Worm (Caenorhabditis elegans) whole organism, L3 larva: ENCODE measurements around the gene ndua-7.

Experiments
- R02D3.7 ChIP-seq: fragments of 150-350 bp; optimal IDR thresholded peaks from 2 replicates; lab custom pipeline; 2014; ENCODE audit warnings: missing biosample characterization, missing genetic modification characterization
- ZK546.5 ChIP-seq: sonication (generic microtip); optimal IDR thresholded peaks from 2 replicates; lab custom pipeline; 2017; ENCODE audit warnings: missing biosample characterization, missing genetic modification characterization
- aly-2 ChIP-seq: fragments of 150-350 bp; optimal IDR thresholded peaks from 2 replicates; lab custom pipeline; 2014; ENCODE audit warnings: missing biosample characterization, missing genetic modification characterization
- ama-1 ChIP-seq: fragments of 150-350 bp; optimal IDR thresholded peaks from 2 replicates; lab custom pipeline; 2018
- ceh-16 ChIP-seq: sonication (generic microtip); optimal IDR thresholded peaks from 2 replicates; lab custom pipeline; 2017; ENCODE audit warnings: missing biosample characterization, missing genetic modification characterization
- ceh-28 ChIP-seq: fragments of 150-350 bp; optimal IDR thresholded peaks from 2 replicates; lab custom pipeline; 2014; ENCODE audit warnings: missing biosample characterization, missing genetic modification reagents, missing genetic modification characterization
- ceh-82 ChIP-seq: fragments of 150-350 bp; optimal IDR thresholded peaks from 2 replicates; lab custom pipeline; 2014; ENCODE audit warnings: missing biosample characterization, missing genetic modification characterization
- daf-12 ChIP-seq: fragments of 150-350 bp; optimal IDR thresholded peaks from 2 replicates; lab custom pipeline; 2014; ENCODE audit warnings: missing biosample characterization, missing genetic modification reagents, missing genetic modification characterization
- egl-27 ChIP-seq: sonication (generic microtip); optimal IDR thresholded peaks from 4 replicates; lab custom pipeline; 2017; ENCODE audit warnings: missing biosample characterization, missing genetic modification reagents, missing genetic modification characterization
- elt-1 ChIP-seq: fragments of 150-350 bp; optimal IDR thresholded peaks from 2 replicates; lab custom pipeline; 2014; ENCODE audit warnings: missing biosample characterization, missing genetic modification characterization
- elt-2 ChIP-seq: sonication (generic microtip); optimal IDR thresholded peaks from 2 replicates; lab custom pipeline; 2016; ENCODE audit warnings: missing genetic modification reagents, mild to moderate bottlenecking, missing genetic modification characterization, missing compliant biosample characterization
- elt-3 ChIP-seq, 3 experiments: fragments of 150-350 bp in 1 of 3; sonication (generic microtip) in 2 of 3; optimal IDR thresholded peaks; 2 replicates in 2 of 3; 4 replicates in 1 of 3; lab custom pipeline; 2014 to 2017; ENCODE audit warnings: missing biosample characterization in 3 of 3, missing genetic modification characterization in 3 of 3
- eor-1 ChIP-seq, 2 experiments: fragments of 150-350 bp; optimal IDR thresholded peaks; 2 replicates each; lab custom pipeline; 2014 to 2018; ENCODE audit warnings: missing biosample characterization in 2 of 2, missing genetic modification characterization in 2 of 2
- fkh-10 ChIP-seq: sonication (generic microtip); optimal IDR thresholded peaks from 2 replicates; lab custom pipeline; 2017; ENCODE audit warnings: missing biosample characterization, missing genetic modification reagents, missing genetic modification characterization
- fos-1 ChIP-seq: fragments of 150-350 bp; optimal IDR thresholded peaks from 2 replicates; lab custom pipeline; 2014; ENCODE audit warnings: missing biosample characterization, missing genetic modification characterization
- hmg-11 ChIP-seq: sonication (generic microtip); optimal IDR thresholded peaks from 2 replicates; lab custom pipeline; 2016; ENCODE audit warnings: missing genetic modification characterization, missing compliant biosample characterization
- jun-1 ChIP-seq: fragments of 150-350 bp; optimal IDR thresholded peaks from 2 replicates; lab custom pipeline; 2014; ENCODE audit warnings: missing biosample characterization, missing genetic modification reagents, missing genetic modification characterization
- lin-15B ChIP-seq: fragments of 150-350 bp; optimal IDR thresholded peaks from 2 replicates; lab custom pipeline; 2014; ENCODE audit warnings: missing biosample characterization, missing genetic modification characterization
- lsy-12 ChIP-seq: sonication (generic microtip); optimal IDR thresholded peaks from 2 replicates; lab custom pipeline; 2016; ENCODE audit warnings: mild to moderate bottlenecking, missing genetic modification characterization, missing compliant biosample characterization
- mdl-1 ChIP-seq: fragments of 150-350 bp; optimal IDR thresholded peaks from 2 replicates; lab custom pipeline; 2014; ENCODE audit warnings: missing biosample characterization, missing genetic modification characterization
- mml-1 ChIP-seq: fragments of 150-350 bp; sonication (generic microtip); optimal IDR thresholded peaks from 3 replicates; lab custom pipeline; 2014; ENCODE audit warnings: missing biosample characterization, missing genetic modification characterization
- nhr-11 ChIP-seq: fragments of 150-350 bp; optimal IDR thresholded peaks from 2 replicates; lab custom pipeline; 2014; ENCODE audit warnings: missing biosample characterization, missing genetic modification characterization
- nhr-12 ChIP-seq: fragments of 150-350 bp; optimal IDR thresholded peaks from 2 replicates; lab custom pipeline; 2014; ENCODE audit warnings: missing biosample characterization, missing genetic modification characterization
- nhr-23 ChIP-seq: fragments of 150-350 bp; optimal IDR thresholded peaks from 2 replicates; lab custom pipeline; 2014; ENCODE audit warnings: missing biosample characterization, missing genetic modification reagents, missing genetic modification characterization
- nhr-28 ChIP-seq: fragments of 150-350 bp; optimal IDR thresholded peaks from 2 replicates; lab custom pipeline; 2014; ENCODE audit warnings: missing biosample characterization, missing genetic modification characterization
- nhr-43 ChIP-seq: sonication (generic microtip); optimal IDR thresholded peaks from 2 replicates; lab custom pipeline; 2016; ENCODE audit warnings: mild to moderate bottlenecking, missing genetic modification characterization, missing compliant biosample characterization; ENCODE audit not compliant: poor library complexity, severe bottlenecking
- nhr-67 ChIP-seq: fragments of 150-350 bp; optimal IDR thresholded peaks from 2 replicates; lab custom pipeline; 2014; ENCODE audit warnings: missing biosample characterization, missing genetic modification characterization
- nhr-76 ChIP-seq: fragments of 150-350 bp; sonication (generic microtip); optimal IDR thresholded peaks from 5 replicates; lab custom pipeline; 2014; ENCODE audit warnings: missing biosample characterization, missing genetic modification characterization
- nhr-77 ChIP-seq: fragments of 150-350 bp; optimal IDR thresholded peaks from 2 replicates; lab custom pipeline; 2014; ENCODE audit warnings: missing biosample characterization, missing genetic modification characterization
- pqm-1 ChIP-seq: fragments of 150-350 bp; optimal IDR thresholded peaks from 2 replicates; lab custom pipeline; 2017; ENCODE audit warnings: missing biosample characterization, missing genetic modification characterization, inconsistent platforms
- sea-2 ChIP-seq: fragments of 150-350 bp; sonication (generic microtip); optimal IDR thresholded peaks from 4 replicates; lab custom pipeline; 2014; ENCODE audit warnings: missing biosample characterization, missing genetic modification reagents, missing genetic modification characterization
- skn-1 ChIP-seq: fragments of 150-350 bp; optimal IDR thresholded peaks from 2 replicates; lab custom pipeline; 2014; ENCODE audit warnings: missing biosample characterization, missing genetic modification characterization
- snpc-4 ChIP-seq: fragments of 150-350 bp; optimal IDR thresholded peaks from 2 replicates; lab custom pipeline; 2014; ENCODE audit warnings: missing biosample characterization, missing genetic modification characterization
- tbx-2 ChIP-seq: sonication (generic microtip); optimal IDR thresholded peaks from 2 replicates; lab custom pipeline; 2016; ENCODE audit warnings: mild to moderate bottlenecking, missing genetic modification characterization, missing compliant biosample characterization
- unc-39 ChIP-seq: sonication (generic microtip); optimal IDR thresholded peaks from 4 replicates; lab custom pipeline; 2017; ENCODE audit warnings: missing biosample characterization, missing genetic modification characterization
- unc-62 ChIP-seq: fragments of 150-350 bp; sonication (generic microtip); optimal IDR thresholded peaks from 4 replicates; lab custom pipeline; 2014; ENCODE audit warnings: missing biosample characterization, missing genetic modification reagents, missing genetic modification characterization
- ztf-11 ChIP-seq: fragments of 150-350 bp; optimal IDR thresholded peaks from 2 replicates; lab custom pipeline; 2014; ENCODE audit warnings: missing biosample characterization, missing genetic modification characterization

The ndua-7 gene

ce11 chrII:13530657-13531056 is 36.3 kb upstream of the ndua-7 start:
- TF ChIP-seq snpc-4, result no peak
- no peak for TF ChIP-seq nhr-77
- no peak for TF ChIP-seq nhr-12 (tag; lab: Kevin White, UChicago)
- TF ChIP-seq nhr-28 (tag; lab: Kevin White, UChicago), result no peak
- TF ChIP-seq jun-1, result no peak
- no peak for TF ChIP-seq hmg-11 (tag; lab: Kevin White, UChicago)
- TF ChIP-seq lsy-12 (tag; lab: Kevin White, UChicago), result no peak
- TF ChIP-seq nhr-43, result no peak
- no peak for TF ChIP-seq nhr-11 (tag; lab: Kevin White, UChicago)
- no peak for TF ChIP-seq daf-12
- no peak for TF ChIP-seq eor-1 (tag; optimal IDR thresholded peaks at IDR 0.05; lab: Kevin White, UChicago)
- no peak for TF ChIP-seq pqm-1 (tag; lab: Kevin White, UChicago)
- TF ChIP-seq unc-39, result no peak
- no peak for TF ChIP-seq ceh-28
- no peak for TF ChIP-seq tbx-2 (tag; lab: Kevin White, UChicago)
- no peak for TF ChIP-seq ZK546.5 (tag; lab: Kevin White, UChicago)
- TF ChIP-seq ceh-82 (tag; lab: Kevin White, UChicago), result no peak
- TF ChIP-seq ceh-16 (tag; lab: Kevin White, UChicago), result no peak
- no peak for TF ChIP-seq mdl-1 (tag; lab: Kevin White, UChicago)
- TF ChIP-seq, all 47 proteins: peak for 0

- TF ChIP-seq lsy-12 (tag; lab: Kevin White, UChicago) (no peak), lin-15B (tag; lab: Kevin White, UChicago) (no peak), fos-1 (tag; lab: Kevin White, UChicago) (no peak), pqm-1 (tag; lab: Kevin White, UChicago) (no peak), ztf-11 (tag; lab: Kevin White, UChicago) (no peak)
These were observed 34.7 kb upstream of the ndua-7 start for ce11 chrII:13529131-13529530.

- TF ChIP-seq snpc-4 (peak; percentile 89), ama-1 (lab: Kevin White, UChicago) (peak; percentile 77), skn-1 (no peak), ceh-16 (tag; lab: Kevin White, UChicago) (no peak), nhr-77 (no peak)
- TF ChIP-seq, all 47 proteins: peak for 2
These were observed 27.6 kb upstream of the ndua-7 start for ce11 chrII:13521977-13522404.

ce11 chrII:13521179-13521616 is 26.8 kb upstream of the ndua-7 start:
- peak; percentile 92 for TF ChIP-seq snpc-4
- peak in 1 of 3 experiments; percentile 21 for TF ChIP-seq elt-3 (tag; optimal IDR thresholded peaks at IDR 0.05; lab: Kevin White, UChicago)
- TF ChIP-seq unc-62 (GFP tag; lab: Kevin White, UChicago), result no peak

ce11 chrII:13517600-13517999 is 23.2 kb upstream of the ndua-7 start, which contains the start of gene sre-45:
TSS of gene sre-45 (plus strand) at chrII:13517900.
- TF ChIP-seq lsy-12 (tag; lab: Kevin White, UChicago), result no peak
- no peak for TF ChIP-seq ztf-11 (tag; lab: Kevin White, UChicago)
- no peak for TF ChIP-seq lin-15B (tag; lab: Kevin White, UChicago)
- no peak for TF ChIP-seq ceh-16 (tag; lab: Kevin White, UChicago)
- TF ChIP-seq aly-2 (tag; lab: Kevin White, UChicago), result no peak
- TF ChIP-seq R02D3.7 (tag; lab: Kevin White, UChicago), result no peak

- no peak for TF ChIP-seq elt-1 (tag; lab: Kevin White, UChicago)
- TF ChIP-seq elt-2, result no peak
- no peak for TF ChIP-seq nhr-28 (tag; lab: Kevin White, UChicago)
- no peak for TF ChIP-seq mml-1
- no peak for TF ChIP-seq egl-27 (tag; lab: Kevin White, UChicago)
- no peak for TF ChIP-seq hmg-11 (tag; lab: Kevin White, UChicago)
- TF ChIP-seq tbx-2 (tag; lab: Kevin White, UChicago), result no peak
- TF ChIP-seq nhr-23 (tag; lab: Kevin White, UChicago), result no peak
- no peak for TF ChIP-seq fkh-10 (GFP tag; lab: Kevin White, UChicago)
- TF ChIP-seq lsy-12 (tag; lab: Kevin White, UChicago), result no peak
- TF ChIP-seq daf-12, result no peak
- TF ChIP-seq sea-2, result no peak
- TF ChIP-seq ceh-28, result no peak
- TF ChIP-seq nhr-67, result no peak
- no peak for TF ChIP-seq snpc-4
- no peak for TF ChIP-seq pqm-1 (tag; lab: Kevin White, UChicago)
- no peak for TF ChIP-seq nhr-76 (tag; lab: Kevin White, UChicago)
- TF ChIP-seq ztf-11 (tag; lab: Kevin White, UChicago), result no peak
These were observed 21.4 kb upstream of the ndua-7 start for ce11 chrII:13515813-13516212.
